Fruit fly (Drosophila melanogaster) whole organism, embryonic: ENCODE results near the gene Ir67c.

Experiments used
- Blimp-1 ChIP-seq: fragments of 200-800 bp; sonication (Bioruptor generic); optimal IDR thresholded peaks from 3 replicates; lab custom pipeline; 2018; ENCODE audit warnings: missing biosample characterization, missing genetic modification characterization, mild to moderate bottlenecking, moderate library complexity, missing genetic modification reagents
- CG10565 ChIP-seq: fragments of 200-800 bp; sonication (Bioruptor generic); optimal IDR thresholded peaks from 3 replicates; lab custom pipeline; 2016; ENCODE audit warnings: missing biosample characterization, mild to moderate bottlenecking, missing genetic modification characterization
- CG17385 ChIP-seq: fragments of 200-800 bp; sonication (Bioruptor generic); optimal IDR thresholded peaks from 3 replicates; lab custom pipeline; 2018; ENCODE audit warnings: missing biosample characterization, mild to moderate bottlenecking, missing genetic modification characterization
- CG31365 ChIP-seq: fragments of 200-800 bp; sonication (Bioruptor generic); optimal IDR thresholded peaks from 2 replicates; lab custom pipeline; 2018; ENCODE audit warnings: missing biosample characterization, mild to moderate bottlenecking, missing genetic modification characterization
- CG3726 ChIP-seq: fragments of 200-800 bp; sonication (Bioruptor generic); IDR thresholded peaks from 3 replicates; pipeline ENCODE4, ENCODE4 v1.3.6; 2022; ENCODE audit warnings: missing biosample characterization, missing genetic modification characterization
- CG6254 ChIP-seq: fragments of 200-800 bp; sonication (Bioruptor generic); optimal IDR thresholded peaks from 3 replicates; lab custom pipeline; 2017; ENCODE audit warnings: mild to moderate bottlenecking, missing biosample characterization, missing genetic modification reagents, missing genetic modification characterization
- CTCF ChIP-seq: fragments of 200-800 bp; sonication (Bioruptor generic); optimal IDR thresholded peaks from 2 replicates; lab custom pipeline; 2017; ENCODE audit warnings: missing biosample characterization, mild to moderate bottlenecking, missing genetic modification characterization, moderate library complexity
- Dip2 ChIP-seq: fragments of 200-800 bp; sonication (Bioruptor generic); IDR thresholded peaks from 2 replicates; pipeline ENCODE4 v1.3.6; 2022; ENCODE audit warnings: missing biosample characterization, missing genetic modification characterization
- Nf-YB ChIP-seq: fragments of 200-800 bp; sonication (Bioruptor generic); optimal IDR thresholded peaks from 3 replicates; lab custom pipeline; 2019; ENCODE audit warnings: missing biosample characterization, mild to moderate bottlenecking, missing genetic modification characterization, moderate library complexity
- Nf-YC ChIP-seq: fragments of 200-800 bp; optimal IDR thresholded peaks from 3 replicates; lab custom pipeline; 2019; ENCODE audit warnings: missing biosample characterization, mild to moderate bottlenecking, missing genetic modification characterization, moderate library complexity
- Ssrp ChIP-seq: fragments of 200-800 bp; sonication (Bioruptor generic); optimal IDR thresholded peaks from 2 replicates; lab custom pipeline; 2018; ENCODE audit warnings: missing biosample characterization, mild to moderate bottlenecking, missing genetic modification characterization, moderate library complexity
- cg ChIP-seq: fragments of 200-800 bp; sonication (Bioruptor generic); optimal IDR thresholded peaks from 3 replicates; lab custom pipeline; 2019; ENCODE audit warnings: missing biosample characterization, mild to moderate bottlenecking, missing genetic modification characterization, moderate library complexity
- crol ChIP-seq: fragments of 200-800 bp; sonication (Bioruptor generic); IDR thresholded peaks from 2 replicates; pipeline ENCODE4 v1.3.6; 2022; ENCODE audit warnings: missing biosample characterization, missing genetic modification characterization
- esg ChIP-seq: fragments of 200-800 bp; sonication (Bioruptor generic); conservative IDR thresholded peaks from 2 replicates; pipeline ENCODE4 v1.3.6; 2022; ENCODE audit warnings: missing biosample characterization, missing genetic modification characterization
- eve ChIP-seq, 2 experiments: fragments of >200 bp; optimal IDR thresholded peaks; 2 replicates each; lab custom pipeline; 2017; ENCODE audit warnings: missing biosample characterization in 2 of 2, missing genetic modification characterization in 2 of 2
- ewg ChIP-seq: fragments of 200-800 bp; sonication (Bioruptor generic); optimal IDR thresholded peaks from 3 replicates; lab custom pipeline; 2017; ENCODE audit warnings: mild to moderate bottlenecking, missing biosample characterization, missing genetic modification reagents, missing genetic modification characterization
- fd102C ChIP-seq: fragments of 200-800 bp; sonication (Bioruptor generic); optimal IDR thresholded peaks from 2 replicates; lab custom pipeline; 2018; ENCODE audit warnings: missing biosample characterization, mild to moderate bottlenecking, missing genetic modification characterization, moderate library complexity
- fd96Cb ChIP-seq: fragments of 200-800 bp; sonication (Bioruptor generic); optimal IDR thresholded peaks from 2 replicates; lab custom pipeline; 2018; ENCODE audit warnings: missing biosample characterization, mild to moderate bottlenecking, missing genetic modification characterization, moderate library complexity
- gsb-n ChIP-seq: fragments of 200-800 bp; sonication (Bioruptor generic); optimal IDR thresholded peaks from 3 replicates; lab custom pipeline; 2018; ENCODE audit warnings: missing biosample characterization, mild to moderate bottlenecking, missing genetic modification characterization
- lbe ChIP-seq: fragments of 200-800 bp; sonication (Bioruptor generic); optimal IDR thresholded peaks from 2 replicates; lab custom pipeline; 2016; ENCODE audit warnings: missing biosample characterization, mild to moderate bottlenecking, missing genetic modification characterization
- nom ChIP-seq: fragments of 200-800 bp; sonication (Bioruptor generic); optimal IDR thresholded peaks from 2 replicates; lab custom pipeline; 2017; ENCODE audit warnings: missing biosample characterization, missing genetic modification characterization, mild to moderate bottlenecking, moderate library complexity, missing genetic modification reagents
- pan ChIP-seq, 4 experiments: fragments of >200 bp in 3 of 4; fragments of 200-800 bp in 1 of 4; sonication (Bioruptor generic) in 1 of 4; optimal IDR thresholded peaks in 3 of 4; IDR thresholded peaks in 1 of 4; 2 replicates each; pipeline versions ENCODE4 v1.3.6 to Lab custom; 2017 to 2022; ENCODE audit warnings: missing biosample characterization in 2 of 4, missing genetic modification characterization in 2 of 4, mixed read lengths in 1 of 4
- pita ChIP-seq: fragments of 200-800 bp; sonication (Bioruptor generic); optimal IDR thresholded peaks from 2 replicates; lab custom pipeline; 2017; ENCODE audit warnings: missing biosample characterization, mild to moderate bottlenecking, missing genetic modification characterization
- pros ChIP-seq: fragments of 200-800 bp; sonication (Bioruptor generic); optimal IDR thresholded peaks from 3 replicates; lab custom pipeline; 2019; ENCODE audit warnings: missing biosample characterization, mild to moderate bottlenecking, missing genetic modification characterization, moderate library complexity
- scrt ChIP-seq: fragments of 200-800 bp; sonication (Bioruptor generic); optimal IDR thresholded peaks from 2 replicates; lab custom pipeline; 2018; ENCODE audit warnings: missing biosample characterization, mild to moderate bottlenecking, missing genetic modification characterization, moderate library complexity
- sens ChIP-seq: fragments of 200-800 bp; sonication (Bioruptor generic); peaks from one replicate; lab custom pipeline; 2016; ENCODE audit warnings: missing biosample characterization, missing genetic modification characterization
- seq ChIP-seq: fragments of 200-800 bp; sonication (Bioruptor generic); IDR thresholded peaks from 2 replicates; pipeline ENCODE4 v1.3.6; 2022; ENCODE audit warnings: missing biosample characterization, missing genetic modification characterization
- sima ChIP-seq: fragments of 200-800 bp; sonication (Bioruptor generic); optimal IDR thresholded peaks from 2 replicates; lab custom pipeline; 2016; ENCODE audit warnings: missing biosample characterization, missing genetic modification characterization
- sqz ChIP-seq: fragments of 200-800 bp; sonication (Bioruptor generic); optimal IDR thresholded peaks from 3 replicates; lab custom pipeline; 2018; ENCODE audit warnings: missing biosample characterization, mild to moderate bottlenecking, missing genetic modification characterization
- stwl ChIP-seq: fragments of 200-800 bp; sonication (Bioruptor generic); optimal IDR thresholded peaks from 3 replicates; lab custom pipeline; 2018; ENCODE audit warnings: missing biosample characterization, mild to moderate bottlenecking, missing genetic modification characterization, moderate library complexity

Ir67c gene

DNA sequence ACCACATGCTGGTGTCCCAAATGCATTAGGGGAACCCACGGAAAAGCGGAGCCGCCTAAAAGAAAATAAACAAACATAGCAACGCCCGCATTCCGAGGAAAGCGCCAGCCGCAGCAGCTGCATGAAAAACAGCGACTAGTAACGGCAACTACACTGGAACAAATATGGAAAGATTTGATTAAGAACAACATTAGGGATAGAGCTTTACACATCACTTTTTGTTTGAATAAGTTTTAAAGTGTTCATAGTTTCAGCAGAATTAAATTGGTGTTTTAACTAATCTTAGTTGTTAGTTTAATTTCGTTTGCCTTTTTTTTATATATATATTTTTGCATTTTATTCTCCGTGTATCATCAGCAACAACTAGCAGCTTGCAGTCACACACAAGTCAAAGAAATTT is 5.9 kb downstream of the Ir67c start (continued):
- TF ChIP-seq ewg (GFP tag; lab: Kevin White, UChicago) (peak; percentile 44), lbe (GFP tag; lab: Kevin White, UChicago) (no peak), Ssrp (tag; lab: Kevin White, UChicago) (peak; percentile 60), esg (peak; percentile 43; the same call in 1 of the 2 replicates), fd96Cb (tag; lab: Kevin White, UChicago) (peak; percentile 57)

DNA sequence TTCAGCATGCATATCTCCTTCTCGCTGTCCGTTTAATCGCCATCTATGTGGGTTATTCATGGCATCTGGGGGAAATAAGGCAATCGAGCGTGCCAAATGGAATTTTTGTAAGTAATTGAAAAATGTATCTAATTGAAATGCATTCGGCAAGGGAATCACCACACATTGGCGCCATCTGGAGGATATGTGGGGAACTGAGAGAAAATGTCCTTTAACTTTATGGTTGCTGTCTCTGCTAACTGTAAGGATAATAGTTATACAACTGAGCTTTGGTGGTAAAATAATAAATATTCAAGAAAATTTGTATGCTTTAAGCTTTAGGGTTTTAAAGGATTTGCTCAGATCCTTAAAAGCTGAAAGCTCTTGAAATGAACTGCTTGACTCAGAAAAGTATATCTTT is 6.6 kb downstream of the Ir67c start:
- TF ChIP-seq sens (peak; percentile 67), CG10565 (GFP tag; lab: Kevin White, UChicago) (no peak), CG17385 (GFP tag; lab: Kevin White, UChicago) (no peak), Dip2 (GFP tag; lab: Robert Waterston, UW) (peak; percentile 79), CG31365 (tag; lab: Kevin White, UChicago) (peak; percentile 74), pita (GFP tag; lab: Kevin White, UChicago) (peak; percentile 54), eve (GFP tag; optimal IDR thresholded peaks at IDR 0.05; lab: Kevin White, UChicago) (no peak), CTCF (GFP tag; lab: Kevin White, UChicago) (peak; percentile 90)

DNA sequence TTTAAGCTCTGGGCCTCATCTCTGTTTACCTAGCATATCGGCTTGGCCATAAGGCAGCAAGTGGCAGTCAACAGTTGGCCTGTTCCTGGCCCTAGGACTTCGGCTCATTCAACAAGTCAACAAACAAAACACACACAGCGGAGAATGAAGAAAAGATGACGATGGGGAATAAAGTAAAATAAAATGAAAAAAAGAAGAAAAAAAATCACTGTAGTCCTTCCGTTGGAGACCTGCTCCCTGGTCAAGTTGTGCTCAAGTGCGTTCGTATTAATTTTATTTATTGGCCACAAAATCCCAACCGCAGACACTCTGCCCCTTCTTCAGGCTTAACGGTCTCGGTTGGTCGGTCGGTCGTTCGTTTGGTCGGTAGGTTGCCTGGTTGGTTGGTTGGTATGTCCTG is 15.5 kb downstream of the Ir67c start:
- TF ChIP-seq gsb-n (tag; lab: Kevin White, UChicago) = no peak
- peak; percentile 29 for TF ChIP-seq nom (GFP tag; lab: Kevin White, UChicago)
- TF ChIP-seq scrt (GFP tag; lab: Kevin White, UChicago) = peak; percentile 65

DNA sequence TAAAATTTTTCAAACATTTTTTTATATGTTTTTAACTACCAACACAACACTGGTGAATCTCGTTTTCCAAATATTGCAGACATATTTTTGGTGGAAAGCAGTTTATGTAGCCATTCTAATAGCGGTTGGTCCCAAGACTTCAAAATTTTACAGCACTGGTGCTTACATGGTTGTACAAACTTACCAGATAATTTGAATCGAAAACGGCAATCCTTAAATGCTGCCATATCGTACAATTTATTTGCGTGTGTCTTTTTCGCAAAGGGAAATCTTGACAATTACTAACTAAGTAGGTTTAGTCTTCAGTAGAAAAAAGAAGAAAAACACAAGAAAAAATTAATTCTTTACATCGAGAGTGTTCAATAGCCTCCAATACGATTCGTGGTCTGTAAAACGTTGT is 21.4 kb downstream of the Ir67c start, which contains the start of gene CG12362:
Gene CG12362 (plus strand): TSS at position 301 of the 400 bp plus-strand sequence.
- TF ChIP-seq sima = no peak
- TF ChIP-seq stwl (tag; lab: Kevin White, UChicago) = peak; percentile 58
- TF ChIP-seq, all 482 proteins: peak for 1

DNA sequence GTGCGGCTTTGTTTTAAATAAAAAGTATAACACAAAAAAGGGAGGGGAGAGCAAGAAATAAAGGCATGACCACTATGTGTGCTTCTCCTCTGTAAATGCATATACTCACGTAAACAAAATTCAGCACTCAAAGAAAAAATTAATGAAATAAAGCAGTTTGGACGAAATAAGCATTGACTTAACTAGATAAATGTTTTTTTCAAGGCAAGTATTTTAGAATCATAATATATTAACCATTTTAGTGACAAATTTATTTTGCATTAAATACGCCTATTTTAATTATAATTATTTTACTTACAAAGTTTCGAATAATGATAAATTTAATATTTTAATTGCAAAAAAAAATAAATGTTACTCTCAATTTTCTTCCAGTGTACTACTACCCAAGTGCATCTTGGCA is 22.3 kb downstream of the Ir67c start:
- TF ChIP-seq fd102C (no peak), CG3726 (GFP tag; lab: Robert Waterston, UW) (no peak)
- TF ChIP-seq, all 482 proteins: peak for 0

DNA sequence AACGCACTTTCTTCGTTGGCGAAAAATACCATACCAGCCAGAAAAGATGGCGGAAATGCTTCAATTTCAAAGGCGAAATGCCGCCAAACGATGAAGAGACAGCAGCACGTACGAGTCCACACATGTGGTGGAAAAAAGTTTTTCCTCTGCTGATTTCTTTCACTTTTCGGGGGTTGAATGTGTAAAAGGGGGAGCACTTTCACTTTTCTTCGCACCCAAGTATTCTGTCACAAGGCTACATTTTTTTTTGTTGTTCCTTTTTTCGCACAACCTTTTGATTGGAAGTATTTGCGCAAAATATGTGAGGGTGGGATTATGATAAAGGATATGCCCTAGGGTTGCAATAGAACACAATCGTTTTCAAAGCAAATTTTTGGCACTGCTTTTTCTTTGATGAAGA is 24.4 kb downstream of the Ir67c start:
- TF ChIP-seq crol (GFP tag; lab: Robert Waterston, UW) = no peak
- TF ChIP-seq pros (GFP tag; lab: Kevin White, UChicago) = peak; percentile 31
- peak; percentile 54 for TF ChIP-seq Blimp-1 (GFP tag; lab: Kevin White, UChicago)
- TF ChIP-seq seq (GFP tag; lab: Robert Waterston, UW) = peak; percentile 77
- TF ChIP-seq Nf-YB (GFP tag; lab: Kevin White, UChicago) = peak; percentile 87
- no peak for TF ChIP-seq cg (GFP tag; lab: Kevin White, UChicago)
- peak; percentile 80 for TF ChIP-seq Nf-YC (tag; lab: Kevin White, UChicago)
- peak; percentile 57 for TF ChIP-seq sqz
- TF ChIP-seq CG6254 = no peak
- no peak for TF ChIP-seq pan (optimal IDR thresholded peaks at IDR 0.05; lab: Kevin White, UChicago)
- peak in 1 of 2 experiments; percentile 14 for TF ChIP-seq pan (GFP tag; optimal IDR thresholded peaks at IDR 0.05 in 1 of 2, IDR thresholded peaks at IDR 0.05 in 1 of 2)
